Worm (Caenorhabditis elegans) whole organism, midembryonic: ENCODE data around the gene str-118.

Experiments
- T22C8.4 ChIP-seq: fragments of 200-800 bp; sonication (Bioruptor generic); IDR thresholded peaks from 2 replicates; pipeline ENCODE4 v1.3.6; 2022; ENCODE audit warnings: missing genetic modification characterization, missing compliant biosample characterization
- flt-1 ChIP-seq: fragments of 200-800 bp; sonication (Bioruptor generic); IDR thresholded peaks from 2 replicates; pipeline ENCODE4 v1.3.6; 2022; ENCODE audit warnings: missing genetic modification characterization, missing compliant biosample characterization
- ref-1 ChIP-seq: fragments of 200-800 bp; sonication (Bioruptor generic); conservative IDR thresholded peaks from 2 replicates; pipeline ENCODE4 v1.3.6; 2022; ENCODE audit warnings: missing genetic modification reagents, missing genetic modification characterization, missing compliant biosample characterization
- ztf-23 ChIP-seq: fragments of 200-800 bp; sonication (Bioruptor generic); IDR thresholded peaks from 2 replicates; pipeline ENCODE4 v1.3.6; 2022; ENCODE audit warnings: missing genetic modification reagents, missing genetic modification characterization, missing compliant biosample characterization

ce11 chrV:10072721-10073120, 20.8 kb downstream of the str-118 start:
- no peak for TF ChIP-seq ref-1 (GFP tag; lab: Robert Waterston, UW)
- no peak for TF ChIP-seq flt-1 (GFP tag; lab: Robert Waterston, UW)
- TF ChIP-seq T22C8.4 (GFP tag; lab: Robert Waterston, UW) = no peak
- TF ChIP-seq ztf-23 (GFP tag; lab: Robert Waterston, UW) = no peak
